Worm (Caenorhabditis elegans): ENCODE results near the gene fipr-5.

fipr-5 gene

DNA sequence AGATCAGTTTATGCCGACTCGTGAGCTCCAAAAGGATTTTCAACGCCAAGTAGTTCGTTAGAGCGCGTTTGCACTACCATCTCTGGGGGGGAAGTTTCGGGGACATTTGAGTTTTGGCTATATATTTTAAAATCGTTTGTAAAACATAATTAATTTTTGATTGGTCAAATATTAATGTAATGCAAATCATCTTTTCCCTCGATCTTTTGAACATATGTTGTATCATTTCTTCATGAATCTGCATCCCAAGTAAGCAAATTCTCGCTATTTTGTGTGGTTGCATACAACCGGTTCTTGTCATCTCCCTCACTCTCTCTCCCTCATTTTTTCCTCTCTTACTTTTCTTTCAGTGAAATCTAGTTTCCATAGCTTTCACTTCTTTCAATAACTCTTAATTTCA is 43.1 kb downstream of the fipr-5 start (continued):
- no peak for TF ChIP-seq fkh-2 (tag; optimal IDR thresholded peaks at IDR 0.05)
- TF ChIP-seq nhr-23 (tag; optimal IDR thresholded peaks at IDR 0.05): peak; percentile 42
- TF ChIP-seq nhr-67 (tag; optimal IDR thresholded peaks at IDR 0.05): no peak
- peak; percentile 14 for TF ChIP-seq elt-2 (tag; optimal IDR thresholded peaks at IDR 0.05)
- TF ChIP-seq nhr-237 (tag; optimal IDR thresholded peaks at IDR 0.05): no peak
- TF ChIP-seq lin-39 (tag; optimal IDR thresholded peaks at IDR 0.05): no peak
- no peak for TF ChIP-seq elt-1 (tag; optimal IDR thresholded peaks at IDR 0.05)
- no peak for TF ChIP-seq egl-27 (tag; optimal IDR thresholded peaks at IDR 0.05)
- no peak for TF ChIP-seq nhr-76 (tag; optimal IDR thresholded peaks at IDR 0.05)

DNA sequence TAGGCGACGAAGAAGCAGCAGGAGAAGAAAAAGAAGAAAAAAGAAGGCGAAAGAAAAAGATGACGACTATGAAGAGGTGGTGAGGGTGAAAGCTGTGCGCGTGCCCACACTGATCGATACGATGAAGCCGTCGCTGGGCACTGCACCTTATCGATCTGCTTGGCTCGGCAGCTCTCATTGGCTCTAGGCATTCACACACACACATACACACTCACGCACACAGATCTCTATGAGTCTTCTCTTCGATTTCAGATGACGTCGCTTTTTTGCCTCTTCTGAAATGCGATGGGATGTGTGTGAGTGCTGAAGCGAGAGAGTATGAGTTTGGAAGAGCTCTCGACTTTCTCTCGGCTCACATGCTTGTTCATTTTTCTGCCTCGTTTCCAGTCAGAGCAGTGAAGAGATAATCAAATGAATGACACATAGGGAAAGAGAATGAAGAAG is 46.6 kb downstream of the fipr-5 start:
- TF ChIP-seq sea-2 (GFP tag; optimal IDR thresholded peaks at IDR 0.05) (peak; percentile 60), nhr-67 (tag; optimal IDR thresholded peaks at IDR 0.05) (no peak), mdl-1 (tag; optimal IDR thresholded peaks at IDR 0.05) (peak; percentile 10), elt-1 (tag; optimal IDR thresholded peaks at IDR 0.05) (peak; percentile 55), ceh-28 (tag; optimal IDR thresholded peaks at IDR 0.05) (peak; percentile 88), tbx-2 (tag; optimal IDR thresholded peaks at IDR 0.05) (peak; percentile 72), unc-39 (tag; optimal IDR thresholded peaks at IDR 0.05) (no peak), egl-5 (tag; optimal IDR thresholded peaks at IDR 0.05) (peak; percentile 36), nhr-12 (tag; optimal IDR thresholded peaks at IDR 0.05) (no peak), nfya-1 (tag; optimal IDR thresholded peaks at IDR 0.05; ENCODE audit: insufficient read depth) (peak; percentile 98), ceh-16 (tag; optimal IDR thresholded peaks at IDR 0.05) (no peak), snpc-4 (tag; optimal IDR thresholded peaks at IDR 0.05) (peak; percentile 35), lin-15B (tag; optimal IDR thresholded peaks at IDR 0.05) (peak; percentile 47), lin-39 (tag; optimal IDR thresholded peaks at IDR 0.05) (peak; percentile 85), unc-62 (GFP tag; optimal IDR thresholded peaks at IDR 0.05) (peak; percentile 66), elt-3 (tag; optimal IDR thresholded peaks at IDR 0.05) (no peak), hmg-11 (tag; optimal IDR thresholded peaks at IDR 0.05) (peak; percentile 91), fkh-10 (GFP tag; optimal IDR thresholded peaks at IDR 0.05) (peak; percentile 95), lsy-12 (tag; optimal IDR thresholded peaks at IDR 0.05) (peak; percentile 57), nhr-25 (tag; optimal IDR thresholded peaks at IDR 0.05) (no peak), ceh-9 (tag; optimal IDR thresholded peaks at IDR 0.05) (no peak), fos-1 (tag; optimal IDR thresholded peaks at IDR 0.05) (no peak), elt-2 (tag; optimal IDR thresholded peaks at IDR 0.05) (no peak), nhr-11 (tag; optimal IDR thresholded peaks at IDR 0.05) (peak; percentile 79), aly-2 (tag; optimal IDR thresholded peaks at IDR 0.05) (no peak), ama-1 (optimal IDR thresholded peaks at IDR 0.05) (no peak), zag-1 (tag; optimal IDR thresholded peaks at IDR 0.05) (peak; percentile 69)

DNA sequence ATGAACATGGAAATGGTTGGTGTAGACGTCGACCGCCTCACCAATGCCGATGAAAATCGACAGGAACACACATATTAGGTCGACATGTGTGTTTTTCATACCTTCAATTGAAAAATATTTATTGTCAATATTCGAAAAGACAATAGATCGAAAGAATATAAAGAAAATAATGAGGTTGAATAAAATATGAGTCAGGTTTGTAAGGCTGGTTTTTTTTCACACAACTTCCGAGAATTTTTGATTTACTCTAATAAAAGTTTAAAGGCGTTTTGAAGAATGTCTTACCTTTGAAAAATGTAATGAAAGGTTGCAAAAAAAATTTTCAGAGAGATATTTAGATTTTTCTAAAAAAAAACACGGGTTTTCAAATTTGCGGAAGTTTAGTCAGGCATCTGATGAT is 47.6 kb downstream of the fipr-5 start, which contains the start of gene egl-3:
TSS of gene egl-3 (minus strand) at position 101 of the 400 bp plus-strand sequence.
- TF ChIP-seq pha-4 (tag; optimal IDR thresholded peaks at IDR 0.05) (no peak), nhr-76 (tag; optimal IDR thresholded peaks at IDR 0.05) (no peak), tbx-2 (tag; optimal IDR thresholded peaks at IDR 0.05) (no peak), nhr-12 (tag; optimal IDR thresholded peaks at IDR 0.05) (no peak), pqm-1 (tag; optimal IDR thresholded peaks at IDR 0.05) (no peak), unc-39 (tag; optimal IDR thresholded peaks at IDR 0.05) (no peak), nfya-1 (tag; optimal IDR thresholded peaks at IDR 0.05; ENCODE audit: insufficient read depth) (no peak), eor-1 (tag; optimal IDR thresholded peaks at IDR 0.05) (no peak), egl-27 (tag; optimal IDR thresholded peaks at IDR 0.05) (no peak), skn-1 (tag; optimal IDR thresholded peaks at IDR 0.05) (no peak), ceh-28 (tag; optimal IDR thresholded peaks at IDR 0.05) (no peak), fkh-2 (tag; optimal IDR thresholded peaks at IDR 0.05) (no peak), ztf-4 (tag; optimal IDR thresholded peaks at IDR 0.05) (no peak), ZK546.5 (tag; optimal IDR thresholded peaks at IDR 0.05) (no peak), ztf-11 (tag; optimal IDR thresholded peaks at IDR 0.05) (no peak), nhr-43 (tag; optimal IDR thresholded peaks at IDR 0.05; ENCODE audit: poor library complexity, severe bottlenecking) (no peak), nhr-25 (tag; optimal IDR thresholded peaks at IDR 0.05) (no peak), nhr-237 (tag; optimal IDR thresholded peaks at IDR 0.05) (no peak), ama-1 (optimal IDR thresholded peaks at IDR 0.05) (no peak), lin-15B (tag; optimal IDR thresholded peaks at IDR 0.05) (no peak)

Data from whole organism, L3 larva.